Worm (Caenorhabditis elegans) whole organism, L4 larva: ENCODE results near the gene B0252.5.

Source experiments
- D1046.2 ChIP-seq: fragments of 200-800 bp; sonication (Bioruptor generic); IDR thresholded peaks from 2 replicates; pipeline ENCODE4 v1.3.6; 2022; ENCODE audit warnings: missing genetic modification characterization, missing compliant biosample characterization
- F26F4.8 ChIP-seq: fragments of 200-800 bp; sonication (Bioruptor generic); conservative IDR thresholded peaks from 2 replicates; pipeline ENCODE4 v1.3.6; 2022; ENCODE audit warnings: missing genetic modification characterization, missing compliant biosample characterization
- F44E2.7 ChIP-seq: fragments of 200-800 bp; sonication (Bioruptor generic); IDR thresholded peaks from 2 replicates; pipeline ENCODE4 v2.1.2; 2022; ENCODE audit warnings: missing genetic modification characterization, missing compliant biosample characterization
- F49E8.2 ChIP-seq: sonication (generic microtip); optimal IDR thresholded peaks from 2 replicates; lab custom pipeline; 2016; ENCODE audit warnings: missing compliant biosample characterization, mild to moderate bottlenecking, missing genetic modification characterization, borderline replicate concordance
- Y5F2A.4 ChIP-seq: fragments of 200-800 bp; sonication (Bioruptor generic); optimal IDR thresholded peaks from 2 replicates; lab custom pipeline; 2018; ENCODE audit warnings: mild to moderate bottlenecking, missing genetic modification characterization, missing compliant biosample characterization
- Y75B8A.6 ChIP-seq: fragments of 200-800 bp; sonication (Bioruptor generic); IDR thresholded peaks from 2 replicates; pipeline ENCODE4 v1.3.6; 2022; ENCODE audit warnings: missing genetic modification reagents, missing genetic modification characterization, missing compliant biosample characterization
- ZK546.5 ChIP-seq, 2 experiments: sonication (generic microtip); optimal IDR thresholded peaks; 2 replicates each; lab custom pipeline; 2017; ENCODE audit warnings: missing biosample characterization in 2 of 2, missing genetic modification characterization in 2 of 2
- aly-2 ChIP-seq: sonication (generic microtip); optimal IDR thresholded peaks from 2 replicates; lab custom pipeline; 2018; ENCODE audit warnings: missing biosample characterization, missing genetic modification characterization
- ama-1 ChIP-seq: fragments of 150-350 bp; optimal IDR thresholded peaks from 2 replicates; lab custom pipeline; 2014; ENCODE audit warnings: inconsistent platforms, mixed read lengths
- ceh-20 ChIP-seq: fragments of 200-800 bp; sonication (Bioruptor generic); IDR thresholded peaks from 2 replicates; pipeline ENCODE4 v1.3.6; 2022; ENCODE audit warnings: missing genetic modification reagents, missing genetic modification characterization, missing compliant biosample characterization
- ceh-28 ChIP-seq: fragments of 150-350 bp; optimal IDR thresholded peaks from 2 replicates; lab custom pipeline; 2014; ENCODE audit warnings: missing biosample characterization, missing genetic modification reagents, missing genetic modification characterization
- ceh-32 ChIP-seq: sonication (generic microtip); optimal IDR thresholded peaks from 2 replicates; lab custom pipeline; 2016; ENCODE audit warnings: mild to moderate bottlenecking, missing genetic modification characterization, missing compliant biosample characterization; ENCODE audit not compliant: poor library complexity
- ceh-44 ChIP-seq: fragments of 200-800 bp; sonication (Bioruptor generic); IDR thresholded peaks from 2 replicates; pipeline ENCODE4 v1.3.6; 2022; ENCODE audit warnings: missing genetic modification reagents, missing genetic modification characterization, missing compliant biosample characterization
- ceh-62 ChIP-seq: sonication (generic microtip); optimal IDR thresholded peaks from 2 replicates; lab custom pipeline; 2017; ENCODE audit warnings: missing biosample characterization, missing genetic modification characterization
- ceh-82 ChIP-seq: sonication (generic microtip); optimal IDR thresholded peaks from 2 replicates; lab custom pipeline; 2017; ENCODE audit warnings: missing biosample characterization, missing genetic modification characterization
- daf-16 ChIP-seq, 3 experiments: sonication (generic microtip); optimal IDR thresholded peaks; 2 replicates each; lab custom pipeline; 2016 to 2017; ENCODE audit warnings: missing genetic modification characterization in 3 of 3, missing genetic modification reagents in 3 of 3, mild to moderate bottlenecking in 2 of 3, missing compliant biosample characterization in 2 of 3, missing biosample characterization in 1 of 3, moderate library complexity in 1 of 3
- daf-19 ChIP-seq: fragments of 200-800 bp; sonication (Bioruptor generic); conservative IDR thresholded peaks from 2 replicates; pipeline ENCODE4 v1.3.6; 2022; ENCODE audit warnings: missing genetic modification characterization, missing compliant biosample characterization
- dmd-6 ChIP-seq: fragments of 200-800 bp; sonication (Bioruptor generic); IDR thresholded peaks from 2 replicates; pipeline ENCODE4 v1.3.6; 2022; ENCODE audit warnings: missing genetic modification reagents, missing genetic modification characterization, missing compliant biosample characterization
- dpl-1 ChIP-seq: fragments of 150-350 bp; optimal IDR thresholded peaks from 2 replicates; lab custom pipeline; 2014; ENCODE audit warnings: missing biosample characterization, missing genetic modification reagents, missing genetic modification characterization
- duxl-1 ChIP-seq: sonication (generic microtip); optimal IDR thresholded peaks from 2 replicates; lab custom pipeline; 2016; ENCODE audit warnings: mild to moderate bottlenecking, missing genetic modification characterization, moderate library complexity, missing compliant biosample characterization; ENCODE audit not compliant: poor library complexity
- egl-27 ChIP-seq: sonication (generic microtip); optimal IDR thresholded peaks from 3 replicates; lab custom pipeline; 2017; ENCODE audit warnings: missing biosample characterization, missing genetic modification reagents, missing genetic modification characterization
- fkh-10 ChIP-seq: fragments of 150-350 bp; optimal IDR thresholded peaks from 2 replicates; lab custom pipeline; 2014; ENCODE audit warnings: missing biosample characterization, missing genetic modification reagents, missing genetic modification characterization
- hif-1 ChIP-seq, 2 experiments: sonication (generic microtip); optimal IDR thresholded peaks; 2 replicates each; lab custom pipeline; 2016 to 2017; ENCODE audit warnings: missing compliant biosample characterization in 2 of 2, missing genetic modification characterization in 2 of 2, missing genetic modification reagents in 2 of 2, missing genotype in 2 of 2, mild to moderate bottlenecking in 1 of 2
- hmg-1.1 ChIP-seq: fragments of 200-800 bp; sonication (Bioruptor generic); IDR thresholded peaks from 2 replicates; pipeline ENCODE4 v1.3.6; 2022; ENCODE audit warnings: missing genetic modification reagents, missing genetic modification characterization, missing compliant biosample characterization
- lim-7 ChIP-seq: fragments of 200-800 bp; sonication (Bioruptor generic); IDR thresholded peaks from 2 replicates; pipeline ENCODE4 v1.3.6; 2022; ENCODE audit warnings: missing genetic modification characterization, missing compliant biosample characterization
- lin-1 ChIP-seq: fragments of 200-800 bp; sonication (Bioruptor generic); IDR thresholded peaks from 2 replicates; pipeline ENCODE4 v1.3.6; 2022; ENCODE audit warnings: missing genetic modification reagents, missing genetic modification characterization, missing compliant biosample characterization
- lin-13 ChIP-seq: fragments of 150-350 bp; optimal IDR thresholded peaks from 2 replicates; lab custom pipeline; 2014; ENCODE audit warnings: missing biosample characterization, missing genetic modification reagents, missing genetic modification characterization
- lin-38 ChIP-seq: fragments of 200-800 bp; sonication (Bioruptor generic); IDR thresholded peaks from 2 replicates; pipeline ENCODE4 v1.3.6; 2022; ENCODE audit warnings: missing genetic modification reagents, missing genetic modification characterization, missing compliant biosample characterization
- lsy-2 ChIP-seq, 2 experiments: fragments of 150-350 bp in 1 of 2; sonication (generic microtip) in 1 of 2; optimal IDR thresholded peaks; 2 replicates each; lab custom pipeline; 2014 to 2017; ENCODE audit warnings: missing biosample characterization in 2 of 2, missing genetic modification characterization in 2 of 2
- mep-1 ChIP-seq: fragments of 150-350 bp; sonication (generic microtip); optimal IDR thresholded peaks from 3 replicates; lab custom pipeline; 2014; ENCODE audit warnings: missing biosample characterization, missing genetic modification characterization
- mes-2 ChIP-seq: sonication (generic microtip); optimal IDR thresholded peaks from 2 replicates; lab custom pipeline; 2016; ENCODE audit warnings: missing genotype, mild to moderate bottlenecking, missing genetic modification characterization, missing compliant biosample characterization; ENCODE audit not compliant: poor library complexity, severe bottlenecking
- mxl-3 ChIP-seq: fragments of 200-800 bp; sonication (Bioruptor generic); optimal IDR thresholded peaks from 2 replicates; lab custom pipeline; 2018; ENCODE audit warnings: mild to moderate bottlenecking, missing genetic modification characterization, missing compliant biosample characterization
- nhr-28 ChIP-seq: fragments of 150-350 bp; optimal IDR thresholded peaks from 2 replicates; lab custom pipeline; 2014; ENCODE audit warnings: missing biosample characterization, missing genetic modification characterization
- nhr-48 ChIP-seq: sonication (generic microtip); optimal IDR thresholded peaks from 2 replicates; lab custom pipeline; 2016; ENCODE audit warnings: mild to moderate bottlenecking, missing genetic modification characterization, missing compliant biosample characterization
- nhr-76 ChIP-seq: fragments of 150-350 bp; optimal IDR thresholded peaks from 2 replicates; lab custom pipeline; 2014; ENCODE audit warnings: missing biosample characterization, missing genetic modification characterization
- pha-4 ChIP-seq, 2 experiments: fragments of 150-350 bp in 1 of 2; fragments of 200-800 bp in 1 of 2; sonication (Bioruptor generic) in 1 of 2; IDR thresholded peaks in 1 of 2; optimal IDR thresholded peaks in 1 of 2; 2 replicates each; pipeline versions ENCODE4 v1.3.6 to Lab custom; 2014 to 2022; ENCODE audit warnings: missing genetic modification characterization in 2 of 2, missing genetic modification reagents in 2 of 2, missing biosample characterization in 1 of 2, missing compliant biosample characterization in 1 of 2
- php-3 ChIP-seq: fragments of 200-800 bp; sonication (Bioruptor generic); IDR thresholded peaks from 2 replicates; pipeline ENCODE4 v1.3.6; 2022; ENCODE audit warnings: missing genetic modification reagents, missing genetic modification characterization, missing compliant biosample characterization
- pqm-1 ChIP-seq: sonication (generic microtip); optimal IDR thresholded peaks from 2 replicates; lab custom pipeline; 2017; ENCODE audit warnings: missing biosample characterization, missing genetic modification characterization
- saeg-2 ChIP-seq: fragments of 200-800 bp; sonication (Bioruptor generic); IDR thresholded peaks from 2 replicates; pipeline ENCODE4 v1.3.6; 2022; ENCODE audit warnings: missing genetic modification reagents, missing genetic modification characterization, missing compliant biosample characterization
- sdz-12 ChIP-seq: fragments of 200-800 bp; sonication (Bioruptor generic); optimal IDR thresholded peaks from 2 replicates; lab custom pipeline; 2018; ENCODE audit warnings: mild to moderate bottlenecking, missing genetic modification characterization, missing compliant biosample characterization
- tra-1 ChIP-seq: fragments of 200-800 bp; sonication (Bioruptor generic); IDR thresholded peaks from 2 replicates; pipeline ENCODE4 v1.3.6; 2022; ENCODE audit warnings: missing genetic modification reagents, missing genetic modification characterization, missing compliant biosample characterization
- unc-62 ChIP-seq, 3 experiments: fragments of 150-350 bp in 1 of 3; sonication (generic microtip); optimal IDR thresholded peaks in 2 of 3; peaks in 1 of 3; 1 replicate in 1 of 3; 2 replicates in 2 of 3; lab custom pipeline; 2014 to 2017; ENCODE audit warnings: missing biosample characterization in 3 of 3, missing genetic modification characterization in 3 of 3, missing genetic modification reagents in 3 of 3, missing genotype in 1 of 3
- vab-7 ChIP-seq: fragments of 200-800 bp; sonication (Bioruptor generic); IDR thresholded peaks from 2 replicates; pipeline ENCODE4 v1.3.6; 2022; ENCODE audit warnings: missing genetic modification reagents, missing genetic modification characterization, missing compliant biosample characterization
- zag-1 ChIP-seq: fragments of 150-350 bp; optimal IDR thresholded peaks from 2 replicates; lab custom pipeline; 2014; ENCODE audit warnings: missing biosample characterization, missing genetic modification characterization
- zfp-2 ChIP-seq: sonication (generic microtip); optimal IDR thresholded peaks from 2 replicates; lab custom pipeline; 2016; ENCODE audit warnings: mild to moderate bottlenecking, missing genetic modification characterization, missing compliant biosample characterization
- zip-11 ChIP-seq: fragments of 200-800 bp; sonication (Bioruptor generic); IDR thresholded peaks from 2 replicates; pipeline ENCODE4 v1.3.6; 2022; ENCODE audit warnings: missing genetic modification characterization, missing compliant biosample characterization
- zip-2 ChIP-seq: fragments of 150-350 bp; optimal IDR thresholded peaks from 2 replicates; lab custom pipeline; 2014; ENCODE audit warnings: missing biosample characterization, missing genetic modification characterization
- ztf-11 ChIP-seq: fragments of 150-350 bp; optimal IDR thresholded peaks from 2 replicates; lab custom pipeline; 2014; ENCODE audit warnings: missing biosample characterization, missing genetic modification characterization

B0252.5 gene

ce11 chrII:6898017-6898779 is 20.5 kb downstream of the B0252.5 start, which contains the start of gene hrpl-1 (continued):
- TF ChIP-seq zip-11 (GFP tag; lab: Robert Waterston, UW), result no peak
- no peak for TF ChIP-seq tra-1 (GFP tag; lab: Robert Waterston, UW)
- no peak for TF ChIP-seq daf-19 (GFP tag; lab: Robert Waterston, UW)
- TF ChIP-seq lsy-2 (tag; optimal IDR thresholded peaks at IDR 0.05; lab: Kevin White, UChicago), result no peak
- TF ChIP-seq ceh-28 (tag; lab: Kevin White, UChicago), result no peak
- TF ChIP-seq zag-1 (tag; lab: Kevin White, UChicago), result no peak
- peak; percentile 62 for TF ChIP-seq lin-38 (GFP tag; lab: Robert Waterston, UW)
- TF ChIP-seq ztf-11 (tag; lab: Kevin White, UChicago), result no peak
- TF ChIP-seq ceh-20, result peak; percentile 11; the same call in 1 of the 2 replicates
- TF ChIP-seq nhr-76 (tag; lab: Kevin White, UChicago), result no peak
- no peak for TF ChIP-seq duxl-1 (tag; lab: Kevin White, UChicago)
- 0 out of 2 replicates have a peak, but pooled peaks have one; percentile 16 for TF ChIP-seq D1046.2
- no peak for TF ChIP-seq F26F4.8 (GFP tag; lab: Robert Waterston, UW)
- no peak for TF ChIP-seq zfp-2 (tag; lab: Kevin White, UChicago)
- TF ChIP-seq zip-2 (tag; lab: Kevin White, UChicago), result no peak
- TF ChIP-seq mes-2, result peak; percentile 61
- TF ChIP-seq sdz-12 (GFP tag; lab: Kevin White, UChicago), result no peak
- peak in 1 of 2 experiments; percentile 28 for TF ChIP-seq unc-62 (GFP tag; optimal IDR thresholded peaks at IDR 0.05 in 1 of 2; lab: Kevin White, UChicago)
- TF ChIP-seq unc-62 (tag; optimal IDR thresholded peaks at IDR 0.05; lab: Kevin White, UChicago), result no peak
- TF ChIP-seq hmg-1.1, result no peak
- no peak for TF ChIP-seq fkh-10 (GFP tag; lab: Kevin White, UChicago)
- peak; percentile 11 for TF ChIP-seq dpl-1
- TF ChIP-seq F44E2.7 (GFP tag; lab: Robert Waterston, UW), result no peak
- TF ChIP-seq ceh-62 (tag; lab: Kevin White, UChicago), result no peak
- TF ChIP-seq php-3 (GFP tag; lab: Robert Waterston, UW), result 0 out of 2 replicates have a peak, but pooled peaks have one; percentile 10
- peak; percentile 0 for TF ChIP-seq nhr-28 (tag; lab: Kevin White, UChicago)
- no peak for TF ChIP-seq lin-13 (GFP tag; lab: Kevin White, UChicago)
- peak; percentile 30; the same call in 1 of the 2 replicates for TF ChIP-seq dmd-6 (GFP tag; lab: Robert Waterston, UW)
- TF ChIP-seq ceh-82, result no peak
- 0 out of 2 replicates have a peak, but pooled peaks have one; percentile 22 for TF ChIP-seq lin-1 (GFP tag; lab: Robert Waterston, UW)
- TF ChIP-seq hif-1 (tag; optimal IDR thresholded peaks at IDR 0.05; lab: Kevin White, UChicago), result no peak
- TF ChIP-seq daf-16 (GFP tag; optimal IDR thresholded peaks at IDR 0.05; lab: Kevin White, UChicago), result peak in 1 of 2 experiments; percentile 59
- peak; percentile 59 for TF ChIP-seq daf-16 (tag; optimal IDR thresholded peaks at IDR 0.05; lab: Kevin White, UChicago)
- no peak for TF ChIP-seq ceh-44 (GFP tag; lab: Robert Waterston, UW)
- TF ChIP-seq F49E8.2 (tag; lab: Kevin White, UChicago), result no peak
- peak; percentile 69 for TF ChIP-seq lim-7 (GFP tag; lab: Robert Waterston, UW)
- TF ChIP-seq aly-2 (tag; lab: Kevin White, UChicago), result no peak
- no peak for TF ChIP-seq ama-1
- TF ChIP-seq mxl-3 (GFP tag; lab: Kevin White, UChicago), result no peak
- TF ChIP-seq Y75B8A.6 (GFP tag; lab: Robert Waterston, UW), result no peak
- TF ChIP-seq ZK546.5 (tag; optimal IDR thresholded peaks at IDR 0.05; lab: Kevin White, UChicago), result no peak
- no peak for TF ChIP-seq pha-4 (GFP tag; IDR thresholded peaks at IDR 0.05; lab: Robert Waterston, UW)
- TF ChIP-seq pha-4 (tag; optimal IDR thresholded peaks at IDR 0.05; lab: Kevin White, UChicago), result no peak
- TF ChIP-seq egl-27 (tag; lab: Kevin White, UChicago), result no peak
- TF ChIP-seq saeg-2, result no peak
- TF ChIP-seq pqm-1 (tag; lab: Kevin White, UChicago), result no peak
- TF ChIP-seq ceh-32 (tag; lab: Kevin White, UChicago), result no peak
- no peak for TF ChIP-seq mep-1 (tag; lab: Kevin White, UChicago)
- TF ChIP-seq Y5F2A.4 (GFP tag; lab: Kevin White, UChicago), result no peak
- no peak for TF ChIP-seq nhr-48 (tag; lab: Kevin White, UChicago)
- TF ChIP-seq vab-7, result peak; percentile 36; the same call in 1 of the 2 replicates
